Worm (Caenorhabditis elegans) whole organism, late embryonic: ENCODE data around the gene mdt-11.

Experiments used
- C38D4.7 ChIP-seq: fragments of 200-800 bp; sonication (Bioruptor generic); optimal IDR thresholded peaks from 2 replicates; lab custom pipeline; 2018; ENCODE audit warnings: mild to moderate bottlenecking, missing genetic modification characterization, moderate library complexity, missing compliant biosample characterization
- K02D7.2 ChIP-seq: sonication (generic microtip); optimal IDR thresholded peaks from 2 replicates; lab custom pipeline; 2017; ENCODE audit warnings: mild to moderate bottlenecking, missing genetic modification characterization, missing compliant biosample characterization
- ahr-1 ChIP-seq: sonication (generic microtip); optimal IDR thresholded peaks from 2 replicates; lab custom pipeline; 2016; ENCODE audit warnings: missing genetic modification characterization, missing compliant biosample characterization
- ama-1 ChIP-seq: fragments of 150-350 bp; optimal IDR thresholded peaks from 2 replicates; lab custom pipeline; 2014
- ceh-22 ChIP-seq: sonication (generic microtip); optimal IDR thresholded peaks from 2 replicates; lab custom pipeline; 2017; ENCODE audit warnings: missing biosample characterization, missing genetic modification characterization
- ceh-45 ChIP-seq: fragments of 200-800 bp; sonication (Bioruptor generic); IDR thresholded peaks from 2 replicates; pipeline ENCODE4 v1.3.6; 2022; ENCODE audit warnings: missing genetic modification reagents, missing genetic modification characterization, missing compliant biosample characterization
- ceh-48 ChIP-seq: sonication (generic microtip); optimal IDR thresholded peaks from 2 replicates; lab custom pipeline; 2016; ENCODE audit warnings: missing genetic modification characterization, inconsistent platforms, missing compliant biosample characterization
- ceh-6 ChIP-seq: fragments of 200-800 bp; sonication (Bioruptor generic); optimal IDR thresholded peaks from 2 replicates; lab custom pipeline; 2018; ENCODE audit warnings: mild to moderate bottlenecking, missing genetic modification characterization, missing compliant biosample characterization
- elt-2 ChIP-seq: sonication (generic microtip); optimal IDR thresholded peaks from 2 replicates; lab custom pipeline; 2016; ENCODE audit warnings: missing genetic modification reagents, missing genetic modification characterization, missing compliant biosample characterization
- elt-4 ChIP-seq: sonication (generic microtip); optimal IDR thresholded peaks from 2 replicates; lab custom pipeline; 2016; ENCODE audit warnings: missing genetic modification characterization, missing compliant biosample characterization
- ets-4 ChIP-seq: sonication (generic microtip); optimal IDR thresholded peaks from 2 replicates; lab custom pipeline; 2016; ENCODE audit warnings: missing genetic modification characterization, missing compliant biosample characterization
- eyg-1 ChIP-seq: sonication (generic microtip); optimal IDR thresholded peaks from 2 replicates; lab custom pipeline; 2016; ENCODE audit warnings: missing genotype, missing genetic modification characterization, missing compliant biosample characterization
- fax-1 ChIP-seq: sonication (generic microtip); optimal IDR thresholded peaks from 2 replicates; lab custom pipeline; 2016; ENCODE audit warnings: missing genotype, missing genetic modification characterization, missing compliant biosample characterization
- fkh-10 ChIP-seq: fragments of 150-350 bp; optimal IDR thresholded peaks from 2 replicates; lab custom pipeline; 2014; ENCODE audit warnings: missing biosample characterization, missing genetic modification reagents, missing genetic modification characterization
- gmeb-2 ChIP-seq: sonication (generic microtip); optimal IDR thresholded peaks from 2 replicates; lab custom pipeline; 2016; ENCODE audit warnings: missing genetic modification characterization, inconsistent platforms, missing compliant biosample characterization
- hlh-6 ChIP-seq: sonication (generic microtip); optimal IDR thresholded peaks from 2 replicates; lab custom pipeline; 2016; ENCODE audit warnings: missing genotype, missing genetic modification characterization, missing compliant biosample characterization
- hlh-8 ChIP-seq: sonication (generic microtip); optimal IDR thresholded peaks from 2 replicates; lab custom pipeline; 2016; ENCODE audit warnings: missing genotype, missing genetic modification characterization, missing compliant biosample characterization
- lim-6 ChIP-seq: sonication (generic microtip); optimal IDR thresholded peaks from 2 replicates; lab custom pipeline; 2016; ENCODE audit warnings: missing genetic modification characterization, missing compliant biosample characterization
- madf-2 ChIP-seq: sonication (generic microtip); optimal IDR thresholded peaks from 2 replicates; lab custom pipeline; 2017; ENCODE audit warnings: missing genetic modification characterization, missing compliant biosample characterization
- nhr-11 ChIP-seq: fragments of 150-350 bp; optimal IDR thresholded peaks from 2 replicates; lab custom pipeline; 2014; ENCODE audit warnings: missing biosample characterization, missing genetic modification characterization
- nhr-232 ChIP-seq: sonication (generic microtip); optimal IDR thresholded peaks from 2 replicates; lab custom pipeline; 2016; ENCODE audit warnings: missing genetic modification characterization, missing compliant biosample characterization
- odd-2 ChIP-seq: sonication (generic microtip); optimal IDR thresholded peaks from 2 replicates; lab custom pipeline; 2017; ENCODE audit warnings: antibody characterized with exemption, mild to moderate bottlenecking, missing genetic modification characterization, missing compliant biosample characterization
- pag-3 ChIP-seq: sonication (generic microtip); optimal IDR thresholded peaks from 2 replicates; lab custom pipeline; 2016; ENCODE audit warnings: missing compliant biosample characterization, missing genetic modification characterization, borderline replicate concordance
- pat-9 ChIP-seq: fragments of 200-800 bp; sonication (Bioruptor generic); optimal IDR thresholded peaks from 2 replicates; lab custom pipeline; 2018; ENCODE audit warnings: mild to moderate bottlenecking, missing genetic modification characterization, moderate library complexity, missing compliant biosample characterization
- pax-1 ChIP-seq: fragments of 150-350 bp; optimal IDR thresholded peaks from 2 replicates; lab custom pipeline; 2014; ENCODE audit warnings: missing biosample characterization, missing genetic modification characterization
- pha-2 ChIP-seq: sonication (generic microtip); optimal IDR thresholded peaks from 2 replicates; lab custom pipeline; 2017; ENCODE audit warnings: mild to moderate bottlenecking, missing genetic modification characterization, missing compliant biosample characterization
- pha-4 ChIP-seq: fragments of 150-350 bp; optimal IDR thresholded peaks from 2 replicates; lab custom pipeline; 2018; ENCODE audit warnings: missing biosample characterization, missing genetic modification reagents, missing genetic modification characterization
- pqm-1 ChIP-seq: sonication (generic microtip); optimal IDR thresholded peaks from 2 replicates; lab custom pipeline; 2016; ENCODE audit warnings: missing genetic modification characterization, missing compliant biosample characterization
- pros-1 ChIP-seq: fragments of 150-350 bp; optimal IDR thresholded peaks from 2 replicates; lab custom pipeline; 2014; ENCODE audit warnings: missing biosample characterization, missing genetic modification reagents, missing genetic modification characterization
- rnt-1 ChIP-seq: sonication (generic microtip); optimal IDR thresholded peaks from 2 replicates; lab custom pipeline; 2016; ENCODE audit warnings: missing genetic modification characterization, missing compliant biosample characterization
- sdc-2 ChIP-seq: sonication (generic microtip); optimal IDR thresholded peaks from 2 replicates; lab custom pipeline; 2016; ENCODE audit warnings: missing genotype, missing genetic modification characterization, missing compliant biosample characterization
- sox-2 ChIP-seq: fragments of 200-800 bp; sonication (Bioruptor generic); IDR thresholded peaks from 2 replicates; pipeline ENCODE4 v1.3.6; 2022; ENCODE audit warnings: missing genetic modification reagents, missing genetic modification characterization, missing compliant biosample characterization
- sox-4 ChIP-seq: sonication (generic microtip); optimal IDR thresholded peaks from 2 replicates; lab custom pipeline; 2017; ENCODE audit warnings: mild to moderate bottlenecking, missing genetic modification characterization, inconsistent platforms, missing compliant biosample characterization
- tbx-7 ChIP-seq: sonication (generic microtip); optimal IDR thresholded peaks from 2 replicates; lab custom pipeline; 2016; ENCODE audit warnings: missing genotype, missing genetic modification characterization, missing compliant biosample characterization
- ttx-3 ChIP-seq: sonication (generic microtip); optimal IDR thresholded peaks from 2 replicates; lab custom pipeline; 2016; ENCODE audit warnings: missing genetic modification reagents, missing genetic modification characterization, missing compliant biosample characterization
- unc-3 ChIP-seq, 2 experiments: fragments of 200-800 bp in 1 of 2; sonication (Bioruptor generic) in 1 of 2; sonication (generic microtip) in 1 of 2; conservative IDR thresholded peaks in 1 of 2; optimal IDR thresholded peaks in 1 of 2; 2 replicates each; pipeline versions ENCODE4 v1.3.6 to Lab custom; 2016 to 2022; ENCODE audit warnings: missing compliant biosample characterization in 2 of 2, missing genetic modification characterization in 2 of 2, missing genetic modification reagents in 1 of 2
- unc-55 ChIP-seq: sonication (generic microtip); optimal IDR thresholded peaks from 2 replicates; lab custom pipeline; 2017; ENCODE audit warnings: missing biosample characterization, missing genetic modification reagents, missing genetic modification characterization
- zip-5 ChIP-seq: sonication (generic microtip); optimal IDR thresholded peaks from 2 replicates; lab custom pipeline; 2016; ENCODE audit warnings: missing genetic modification characterization, missing compliant biosample characterization
- ztf-16 ChIP-seq: sonication (generic microtip); optimal IDR thresholded peaks from 2 replicates; lab custom pipeline; 2017; ENCODE audit warnings: missing genetic modification characterization, missing compliant biosample characterization

mdt-11 gene

DNA sequence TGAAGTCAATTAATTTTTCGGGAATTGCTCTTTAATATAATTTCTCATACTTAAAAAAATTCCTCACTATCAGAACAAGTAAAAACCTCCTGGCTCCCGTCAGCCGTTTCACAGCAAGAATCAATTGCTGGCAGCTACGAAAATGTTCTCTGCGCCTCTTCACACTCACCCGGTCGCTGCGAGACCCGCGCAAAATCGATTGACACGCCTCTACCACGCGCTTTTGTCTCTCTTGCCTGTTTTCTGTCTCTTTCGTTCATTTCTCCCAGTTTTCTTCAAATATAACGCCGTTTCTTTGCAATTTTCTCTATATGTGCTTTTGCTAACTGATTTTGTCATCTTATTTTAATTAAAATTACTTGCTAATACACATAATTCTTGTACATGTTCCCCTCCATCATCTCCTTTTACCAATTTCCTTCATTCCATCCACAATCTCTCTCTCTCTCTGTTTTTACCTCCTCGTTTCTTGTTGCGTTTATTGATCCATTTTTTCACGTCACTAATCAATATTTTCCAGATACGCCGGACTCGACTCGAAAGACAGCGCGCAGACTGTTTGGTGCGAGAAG, 3.5 kb downstream of the mdt-11 start, which contains the start of gene pcf-11 (continued):
- TF ChIP-seq pha-4 (no peak), pros-1 (tag; lab: Kevin White, UChicago) (peak; percentile 14), ttx-3 (tag; lab: Kevin White, UChicago) (no peak), sdc-2 (tag; lab: Kevin White, UChicago) (no peak), odd-2 (tag; lab: Kevin White, UChicago) (no peak), rnt-1 (peak; percentile 35), pax-1 (tag; lab: Kevin White, UChicago) (no peak), ahr-1 (tag; lab: Kevin White, UChicago) (no peak), pag-3 (tag; lab: Kevin White, UChicago) (no peak), nhr-232 (tag; lab: Kevin White, UChicago) (no peak), sox-2 (GFP tag; lab: Robert Waterston, UW) (no peak), fkh-10 (GFP tag; lab: Kevin White, UChicago) (no peak), sox-4 (tag; lab: Kevin White, UChicago) (no peak), pha-2 (tag; lab: Kevin White, UChicago) (no peak), gmeb-2 (tag; lab: Kevin White, UChicago) (no peak), hlh-8 (tag; lab: Kevin White, UChicago) (no peak)

DNA sequence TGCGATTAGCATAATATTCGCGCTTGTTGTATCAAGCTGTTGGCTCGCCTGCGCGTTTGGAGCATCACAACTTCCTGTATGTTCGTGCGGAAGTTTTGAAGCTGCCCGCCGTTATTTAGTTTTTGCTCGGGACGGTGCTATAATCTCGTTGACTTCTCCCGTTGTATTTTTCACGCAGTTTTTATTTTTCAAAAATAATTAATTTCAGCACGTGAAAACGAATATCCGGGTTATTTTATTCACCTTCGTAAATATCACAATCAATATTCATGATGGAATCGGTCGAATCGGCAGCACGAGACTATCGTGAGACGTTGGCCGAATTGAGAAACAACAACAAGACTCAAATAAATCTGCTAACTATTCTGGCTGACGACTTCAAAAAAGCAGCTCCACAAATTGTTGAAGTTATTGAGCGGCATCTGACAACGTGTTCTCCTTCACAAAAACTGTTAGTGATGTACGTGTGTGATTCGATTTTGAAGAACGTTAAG, 4.2 kb downstream of the mdt-11 start:
- no peak for TF ChIP-seq eyg-1 (tag; lab: Kevin White, UChicago)
- no peak for TF ChIP-seq pros-1 (tag; lab: Kevin White, UChicago)
- TF ChIP-seq ama-1 (lab: Kevin White, UChicago): peak; percentile 34
- no peak for TF ChIP-seq zip-5 (tag; lab: Kevin White, UChicago)
- TF ChIP-seq C38D4.7 (GFP tag; lab: Kevin White, UChicago): no peak

DNA sequence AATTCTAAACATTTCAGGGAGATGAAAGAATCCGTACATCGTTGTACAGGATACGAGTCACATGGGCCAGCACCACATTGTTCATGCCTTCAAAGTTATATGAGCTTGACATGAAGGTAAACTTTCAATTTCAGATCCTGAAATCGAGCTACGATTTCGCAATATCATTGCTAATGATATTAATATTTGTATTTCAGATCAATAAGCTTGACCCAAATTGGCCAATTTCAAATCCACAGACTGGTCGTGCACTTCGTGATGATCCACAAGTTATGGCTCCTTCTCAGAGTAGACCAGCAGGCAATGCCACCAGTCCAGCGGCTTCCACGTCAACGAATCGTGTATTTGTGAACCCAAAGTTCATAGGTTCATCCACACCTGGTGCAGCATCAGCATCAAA, 5.3 kb downstream of the mdt-11 start:
- TF ChIP-seq ets-4 (tag; lab: Kevin White, UChicago) (no peak), pha-2 (tag; lab: Kevin White, UChicago) (no peak), ztf-16 (no peak), pha-4 (no peak), ceh-6 (no peak), unc-3 (GFP tag; conservative IDR thresholded peaks at IDR 0.05; lab: Robert Waterston, UW) (no peak), unc-3 (tag; optimal IDR thresholded peaks at IDR 0.05; lab: Kevin White, UChicago) (no peak), ceh-45 (GFP tag; lab: Robert Waterston, UW) (no peak), elt-4 (tag; lab: Kevin White, UChicago) (no peak), K02D7.2 (tag; lab: Kevin White, UChicago) (no peak), pqm-1 (tag; lab: Kevin White, UChicago) (no peak), unc-55 (GFP tag; lab: Kevin White, UChicago) (no peak), fkh-10 (GFP tag; lab: Kevin White, UChicago) (no peak), nhr-11 (tag; lab: Kevin White, UChicago) (no peak), pat-9 (tag; lab: Kevin White, UChicago) (no peak), eyg-1 (tag; lab: Kevin White, UChicago) (no peak), elt-2 (tag; lab: Kevin White, UChicago) (no peak), fax-1 (tag; lab: Kevin White, UChicago) (no peak)

DNA sequence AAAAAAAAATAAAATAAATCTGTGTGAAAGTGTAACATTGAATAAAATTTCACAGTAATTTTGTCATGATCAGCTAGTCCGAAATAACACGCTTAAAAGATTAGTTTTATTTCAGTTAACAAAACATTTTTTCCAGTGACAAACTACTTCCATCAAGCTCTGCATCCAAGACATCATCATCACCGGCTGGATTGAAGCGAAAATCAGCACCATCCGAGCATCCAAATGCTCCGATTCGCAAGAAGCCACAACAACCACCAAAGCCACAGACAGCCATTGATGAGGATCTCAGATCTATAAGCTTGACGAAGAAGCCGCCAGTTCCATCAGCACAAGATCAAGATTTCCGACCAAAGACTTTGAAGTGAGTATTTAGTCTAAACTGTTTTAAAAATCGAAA, 6.2 kb downstream of the mdt-11 start:
- TF ChIP-seq pag-3 (tag; lab: Kevin White, UChicago) (no peak), K02D7.2 (tag; lab: Kevin White, UChicago) (no peak), pros-1 (tag; lab: Kevin White, UChicago) (no peak), ztf-16 (no peak), sdc-2 (tag; lab: Kevin White, UChicago) (no peak), ceh-48 (tag; lab: Kevin White, UChicago) (no peak), tbx-7 (tag; lab: Kevin White, UChicago) (no peak), madf-2 (tag; lab: Kevin White, UChicago) (no peak), sox-4 (tag; lab: Kevin White, UChicago) (no peak), unc-55 (GFP tag; lab: Kevin White, UChicago) (no peak), elt-4 (tag; lab: Kevin White, UChicago) (no peak), lim-6 (tag; lab: Kevin White, UChicago) (no peak), unc-3 (GFP tag; conservative IDR thresholded peaks at IDR 0.05; lab: Robert Waterston, UW) (no peak), unc-3 (tag; optimal IDR thresholded peaks at IDR 0.05; lab: Kevin White, UChicago) (no peak), hlh-6 (no peak), C38D4.7 (GFP tag; lab: Kevin White, UChicago) (no peak), ceh-22 (tag; lab: Kevin White, UChicago) (no peak)
